Fruit fly (Drosophila melanogaster): ENCODE results near the gene CG32772.

dm6 chrX:4935979-4936843 is 27.3 kb downstream of the CG32772 start:
- peak; percentile 64 for TF ChIP-seq psq (optimal IDR thresholded peaks at IDR 0.05)
- no peak for TF ChIP-seq usp (GFP tag; optimal IDR thresholded peaks at IDR 0.05)
- TF ChIP-seq CG8478 (optimal IDR thresholded peaks at IDR 0.05) = no peak
- no peak for TF ChIP-seq pan (optimal IDR thresholded peaks at IDR 0.05)
- TF ChIP-seq Dll (optimal IDR thresholded peaks at IDR 0.05) = no peak

Data from whole organism.